Worm (Caenorhabditis elegans) whole organism, young adult: ENCODE results near the gene ZK662.5.
A peak's percentile ranks its signal among the peaks of the same experiment; 100 is the strongest.

Experiments used
- B0261.1 ChIP-seq: sonication (generic microtip); optimal IDR thresholded peaks from 2 replicates; lab custom pipeline; 2016; ENCODE audit warnings: mild to moderate bottlenecking, missing genetic modification characterization, moderate library complexity, missing compliant biosample characterization
- D2030.7 ChIP-seq: fragments of 200-800 bp; sonication (Bioruptor generic); IDR thresholded peaks from 2 replicates; pipeline ENCODE4 v1.3.6; 2022; ENCODE audit warnings: missing genetic modification reagents, missing genetic modification characterization, missing compliant biosample characterization
- F10E7.11 ChIP-seq: sonication (generic microtip); optimal IDR thresholded peaks from 2 replicates; lab custom pipeline; 2017; ENCODE audit warnings: mild to moderate bottlenecking, missing genetic modification characterization, moderate library complexity, missing compliant biosample characterization
- F39B2.1 ChIP-seq: fragments of 200-800 bp; sonication (Bioruptor generic); IDR thresholded peaks from 2 replicates; pipeline ENCODE4 v1.3.6; 2022; ENCODE audit warnings: missing genetic modification reagents, missing genetic modification characterization, missing compliant biosample characterization
- F49E8.2 ChIP-seq: sonication (generic microtip); optimal IDR thresholded peaks from 3 replicates; lab custom pipeline; 2017; ENCODE audit warnings: missing genetic modification characterization, mild to moderate bottlenecking, missing compliant biosample characterization, antibody characterized with exemption, moderate library complexity; ENCODE audit not compliant: insufficient read depth
- F55B11.4 ChIP-seq: sonication (generic microtip); optimal IDR thresholded peaks from 2 replicates; lab custom pipeline; 2016; ENCODE audit warnings: missing compliant biosample characterization, missing genetic modification characterization, borderline replicate concordance; ENCODE audit not compliant: insufficient read depth
- F57A8.1 ChIP-seq: fragments of 200-800 bp; sonication (Bioruptor generic); optimal IDR thresholded peaks from 2 replicates; lab custom pipeline; 2018; ENCODE audit warnings: mild to moderate bottlenecking, missing genetic modification characterization, moderate library complexity, missing compliant biosample characterization
- F57C9.4 ChIP-seq: sonication (generic microtip); optimal IDR thresholded peaks from 2 replicates; lab custom pipeline; 2017; ENCODE audit warnings: mild to moderate bottlenecking, missing genetic modification characterization, missing compliant biosample characterization
- T07F8.4 ChIP-seq: sonication (generic microtip); optimal IDR thresholded peaks from 2 replicates; lab custom pipeline; 2016; ENCODE audit warnings: mild to moderate bottlenecking, missing genetic modification characterization, moderate library complexity, missing compliant biosample characterization
- Y53F4B.3 ChIP-seq: fragments of 200-800 bp; sonication (Bioruptor generic); IDR thresholded peaks from 2 replicates; pipeline ENCODE4 v1.3.6; 2022; ENCODE audit warnings: missing genetic modification reagents, missing genetic modification characterization, missing compliant biosample characterization
- Y53G8AR.9 ChIP-seq: fragments of 200-800 bp; sonication (Bioruptor generic); conservative IDR thresholded peaks from 2 replicates; pipeline ENCODE4 v1.3.6; 2022; ENCODE audit warnings: missing genetic modification reagents, missing genetic modification characterization, missing compliant biosample characterization
- Y56A3A.18 ChIP-seq: fragments of 200-800 bp; sonication (Bioruptor generic); IDR thresholded peaks from 2 replicates; pipeline ENCODE4 v1.3.6; 2022; ENCODE audit warnings: missing genetic modification reagents, missing genetic modification characterization, missing compliant biosample characterization
- Y95B8A.8 ChIP-seq: fragments of 200-800 bp; sonication (Bioruptor generic); IDR thresholded peaks from 2 replicates; pipeline ENCODE4 v1.3.6; 2022; ENCODE audit warnings: missing genetic modification reagents, missing genetic modification characterization, missing compliant biosample characterization
- ZK185.1 ChIP-seq: sonication (generic microtip); optimal IDR thresholded peaks from 2 replicates; lab custom pipeline; 2016; ENCODE audit warnings: mild to moderate bottlenecking, missing genetic modification characterization, missing compliant biosample characterization; ENCODE audit not compliant: poor library complexity, severe bottlenecking
- attf-5 ChIP-seq: fragments of 200-800 bp; sonication (Bioruptor generic); optimal IDR thresholded peaks from 2 replicates; lab custom pipeline; 2018; ENCODE audit warnings: mild to moderate bottlenecking, missing genetic modification characterization, missing compliant biosample characterization
- cebp-1 ChIP-seq, 2 experiments: fragments of 200-800 bp in 1 of 2; sonication (Bioruptor generic) in 1 of 2; sonication (generic microtip) in 1 of 2; IDR thresholded peaks in 1 of 2; optimal IDR thresholded peaks in 1 of 2; 2 replicates each; pipeline versions ENCODE4 v1.3.6 to Lab custom; 2017 to 2022; ENCODE audit warnings: missing compliant biosample characterization in 2 of 2, missing genetic modification characterization in 2 of 2, mild to moderate bottlenecking in 1 of 2, missing genetic modification reagents in 1 of 2, moderate library complexity in 1 of 2
- cebp-2 ChIP-seq: fragments of 200-800 bp; sonication (Bioruptor generic); IDR thresholded peaks from 2 replicates; pipeline ENCODE4 v1.3.6; 2022; ENCODE audit warnings: missing genetic modification characterization, missing compliant biosample characterization
- ceh-27 ChIP-seq: fragments of 200-800 bp; sonication (Bioruptor generic); optimal IDR thresholded peaks from 2 replicates; lab custom pipeline; 2018; ENCODE audit warnings: mild to moderate bottlenecking, missing genetic modification characterization, moderate library complexity, missing compliant biosample characterization
- ceh-58 ChIP-seq: fragments of 200-800 bp; sonication (Bioruptor generic); IDR thresholded peaks from 2 replicates; pipeline ENCODE4 v1.3.6; 2022; ENCODE audit warnings: missing genetic modification characterization, missing compliant biosample characterization
- ceh-79 ChIP-seq: sonication (generic microtip); optimal IDR thresholded peaks from 2 replicates; lab custom pipeline; 2017; ENCODE audit warnings: mild to moderate bottlenecking, missing genetic modification characterization, missing compliant biosample characterization
- chd-7 ChIP-seq: sonication (generic microtip); optimal IDR thresholded peaks from 2 replicates; lab custom pipeline; 2016; ENCODE audit warnings: mild to moderate bottlenecking, missing genetic modification characterization, moderate library complexity, missing compliant biosample characterization
- dpff-1 ChIP-seq: sonication (generic microtip); optimal IDR thresholded peaks from 2 replicates; lab custom pipeline; 2017; ENCODE audit warnings: mild to moderate bottlenecking, missing genetic modification characterization, missing compliant biosample characterization
- efl-1 ChIP-seq: fragments of 150-350 bp; optimal IDR thresholded peaks from 2 replicates; lab custom pipeline; 2014; ENCODE audit warnings: missing biosample characterization, missing genetic modification reagents, missing genetic modification characterization
- egrh-3 ChIP-seq: fragments of 200-800 bp; sonication (Bioruptor generic); IDR thresholded peaks from 2 replicates; pipeline ENCODE4 v1.3.6; 2022; ENCODE audit warnings: missing genetic modification reagents, missing genetic modification characterization, missing compliant biosample characterization
- ets-4 ChIP-seq: fragments of 200-800 bp; sonication (Bioruptor generic); optimal IDR thresholded peaks from 2 replicates; lab custom pipeline; 2018; ENCODE audit warnings: mild to moderate bottlenecking, missing genetic modification characterization, missing compliant biosample characterization
- fkh-3 ChIP-seq: sonication (generic microtip); optimal IDR thresholded peaks from 2 replicates; lab custom pipeline; 2016; ENCODE audit warnings: mild to moderate bottlenecking, missing genetic modification characterization, missing compliant biosample characterization
- hlh-26 ChIP-seq: fragments of 200-800 bp; sonication (Bioruptor generic); conservative IDR thresholded peaks from 2 replicates; pipeline ENCODE4 v1.3.6; 2022; ENCODE audit warnings: missing genetic modification reagents, missing genetic modification characterization, missing compliant biosample characterization
- hmg-20 ChIP-seq: fragments of 200-800 bp; sonication (Bioruptor generic); IDR thresholded peaks from 2 replicates; pipeline ENCODE4 v1.3.6; 2022; ENCODE audit warnings: missing genetic modification reagents, missing genetic modification characterization, missing compliant biosample characterization
- let-607 ChIP-seq, 2 experiments: fragments of 200-800 bp in 1 of 2; sonication (Bioruptor generic) in 1 of 2; sonication (generic microtip) in 1 of 2; optimal IDR thresholded peaks; 2 replicates each; lab custom pipeline; 2016 to 2018; ENCODE audit warnings: mild to moderate bottlenecking in 2 of 2, missing compliant biosample characterization in 2 of 2, missing genetic modification characterization in 2 of 2, moderate library complexity in 2 of 2, missing genotype in 1 of 2
- lin-54 ChIP-seq: fragments of 200-800 bp; sonication (Bioruptor generic); optimal IDR thresholded peaks from 2 replicates; lab custom pipeline; 2018; ENCODE audit warnings: mild to moderate bottlenecking, missing genetic modification characterization, missing compliant biosample characterization
- lsl-1 ChIP-seq: fragments of 200-800 bp; sonication (Bioruptor generic); optimal IDR thresholded peaks from 2 replicates; lab custom pipeline; 2018; ENCODE audit warnings: mild to moderate bottlenecking, missing genetic modification characterization, moderate library complexity, missing compliant biosample characterization
- madf-3 ChIP-seq: fragments of 200-800 bp; sonication (Bioruptor generic); IDR thresholded peaks from 2 replicates; pipeline ENCODE4 v1.3.6; 2022; ENCODE audit warnings: missing genetic modification reagents, missing genetic modification characterization, missing compliant biosample characterization
- madf-6 ChIP-seq: fragments of 200-800 bp; sonication (Bioruptor generic); IDR thresholded peaks from 2 replicates; pipeline ENCODE4 v1.3.6; 2022; ENCODE audit warnings: missing genetic modification reagents, missing genetic modification characterization, missing compliant biosample characterization
- mcd-1 ChIP-seq: fragments of 200-800 bp; sonication (Bioruptor generic); IDR thresholded peaks from 2 replicates; pipeline ENCODE4 v1.3.6; 2022; ENCODE audit warnings: missing genetic modification reagents, missing genetic modification characterization, missing compliant biosample characterization
- mel-28 ChIP-seq: sonication (generic microtip); optimal IDR thresholded peaks from 2 replicates; lab custom pipeline; 2016; ENCODE audit warnings: borderline replicate concordance, mild to moderate bottlenecking, missing genetic modification characterization, missing compliant biosample characterization
- mxl-1 ChIP-seq: sonication (generic microtip); optimal IDR thresholded peaks from 2 replicates; lab custom pipeline; 2016; ENCODE audit warnings: missing genetic modification characterization, missing compliant biosample characterization
- nfya-1 ChIP-seq: sonication (generic microtip); optimal IDR thresholded peaks from 2 replicates; lab custom pipeline; 2017; ENCODE audit warnings: antibody characterized with exemption, missing compliant biosample characterization, missing genetic modification characterization, borderline replicate concordance; ENCODE audit not compliant: insufficient read depth
- nfya-2 ChIP-seq: fragments of 200-800 bp; sonication (Bioruptor generic); IDR thresholded peaks from 2 replicates; pipeline ENCODE4 v1.3.6; 2022; ENCODE audit warnings: missing genetic modification reagents, missing genetic modification characterization, missing compliant biosample characterization
- nhr-120 ChIP-seq: fragments of 200-800 bp; sonication (Bioruptor generic); IDR thresholded peaks from 2 replicates; pipeline ENCODE4 v1.3.6; 2022; ENCODE audit warnings: missing genetic modification characterization, missing compliant biosample characterization
- nhr-27 ChIP-seq: fragments of 200-800 bp; sonication (Bioruptor generic); optimal IDR thresholded peaks from 2 replicates; lab custom pipeline; 2018; ENCODE audit warnings: mild to moderate bottlenecking, missing genetic modification characterization, moderate library complexity, missing compliant biosample characterization
- nhr-90 ChIP-seq: sonication (generic microtip); optimal IDR thresholded peaks from 2 replicates; lab custom pipeline; 2016; ENCODE audit warnings: missing genotype, mild to moderate bottlenecking, missing genetic modification characterization, missing compliant biosample characterization
- rec-8 ChIP-seq, 2 experiments: sonication (generic microtip); optimal IDR thresholded peaks; 2 replicates each; lab custom pipeline; 2016; ENCODE audit warnings: mild to moderate bottlenecking in 2 of 2, missing genetic modification characterization in 2 of 2, missing genetic modification reagents in 2 of 2, missing genotype in 2 of 2, missing biosample characterization in 1 of 2, missing compliant biosample characterization in 1 of 2, moderate library complexity in 1 of 2
- sea-2 ChIP-seq: fragments of 200-800 bp; sonication (Bioruptor generic); IDR thresholded peaks from 2 replicates; pipeline ENCODE4 v1.3.6; 2022; ENCODE audit warnings: missing genetic modification characterization, missing compliant biosample characterization
- zim-3 ChIP-seq: sonication (generic microtip); optimal IDR thresholded peaks from 2 replicates; lab custom pipeline; 2017; ENCODE audit warnings: mild to moderate bottlenecking, missing genetic modification characterization, moderate library complexity, missing compliant biosample characterization
- ztf-18 ChIP-seq: sonication (generic microtip); optimal IDR thresholded peaks from 2 replicates; lab custom pipeline; 2016; ENCODE audit warnings: missing genotype, mild to moderate bottlenecking, missing genetic modification characterization, missing compliant biosample characterization
- ztf-25 ChIP-seq: fragments of 200-800 bp; sonication (Bioruptor generic); IDR thresholded peaks from 2 replicates; pipeline ENCODE4 v1.3.6; 2022; ENCODE audit warnings: missing genetic modification reagents, missing genetic modification characterization, missing compliant biosample characterization
- ztf-26 ChIP-seq: sonication (generic microtip); optimal IDR thresholded peaks from 2 replicates; lab custom pipeline; 2017; ENCODE audit warnings: missing genetic modification characterization, missing compliant biosample characterization

The ZK662.5 gene

DNA sequence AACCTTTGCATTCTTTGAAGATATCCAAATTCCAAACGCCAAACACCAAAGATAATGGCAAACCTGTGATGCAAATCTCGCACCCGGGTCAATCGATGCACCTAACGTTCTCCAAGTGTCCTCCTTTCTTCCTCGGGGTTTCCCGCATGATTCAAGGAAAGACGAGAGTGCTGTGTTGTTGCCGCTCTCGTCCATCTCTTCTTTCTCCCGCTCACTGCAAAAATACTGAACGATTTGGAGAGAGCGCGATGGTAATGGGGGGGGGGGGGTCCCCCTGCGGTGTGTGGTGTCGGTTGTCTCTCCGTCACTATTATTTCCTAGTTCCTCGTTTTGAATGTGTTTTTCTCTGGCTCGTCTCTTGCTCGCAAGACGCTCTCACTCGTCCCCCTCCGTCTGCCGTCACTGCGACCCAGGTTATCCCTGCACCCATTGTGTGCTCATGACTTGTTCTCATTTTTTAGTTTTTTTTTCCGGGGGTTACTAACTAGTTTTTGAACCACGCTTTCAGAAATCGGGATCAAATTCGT, 14.0 kb upstream of the ZK662.5 start (continued):
- TF ChIP-seq F57C9.4 (no peak), F57A8.1 (GFP tag; lab: Kevin White, UChicago) (no peak), Y56A3A.18 (GFP tag; lab: Robert Waterston, UW) (0 out of 2 replicates have a peak, but pooled peaks have one; percentile 50), madf-3 (0 out of 2 replicates have a peak, but pooled peaks have one; percentile 51), nfya-1 (no peak), T07F8.4 (tag; lab: Kevin White, UChicago) (no peak), ceh-79 (no peak), nhr-120 (GFP tag; lab: Robert Waterston, UW) (no peak), dpff-1 (tag; lab: Kevin White, UChicago) (no peak), fkh-3 (tag; lab: Kevin White, UChicago) (no peak), efl-1 (GFP tag; lab: Kevin White, UChicago) (no peak), zim-3 (tag; lab: Kevin White, UChicago) (no peak), hlh-26 (GFP tag; lab: Robert Waterston, UW) (no peak), nhr-27 (tag; lab: Kevin White, UChicago) (no peak), Y53G8AR.9 (0 out of 2 replicates have a peak, but pooled peaks have one; percentile 67), nfya-2 (no peak), hmg-20 (GFP tag; lab: Robert Waterston, UW) (no peak), lin-54 (peak; percentile 4), mxl-1 (tag; lab: Kevin White, UChicago) (no peak), mel-28 (tag; lab: Kevin White, UChicago) (no peak), rec-8 (tag; optimal IDR thresholded peaks at IDR 0.05; lab: Kevin White, UChicago) (no peak), cebp-1 (GFP tag; IDR thresholded peaks at IDR 0.05; lab: Robert Waterston, UW) (no peak), cebp-1 (tag; optimal IDR thresholded peaks at IDR 0.05; lab: Kevin White, UChicago) (peak; percentile 87), egrh-3 (GFP tag; lab: Robert Waterston, UW) (peak; percentile 91), F39B2.1 (no peak), ets-4 (GFP tag; lab: Kevin White, UChicago) (no peak), ceh-58 (no peak), F10E7.11 (tag; lab: Kevin White, UChicago) (no peak), attf-5 (GFP tag; lab: Kevin White, UChicago) (peak; percentile 83), D2030.7 (no peak), nhr-90 (tag; lab: Kevin White, UChicago) (peak; percentile 4), ztf-25 (GFP tag; lab: Robert Waterston, UW) (no peak), ceh-27 (GFP tag; lab: Kevin White, UChicago) (peak; percentile 80), ZK185.1 (peak; percentile 29), madf-6 (GFP tag; lab: Robert Waterston, UW) (peak; percentile 35; the same call in 1 of the 2 replicates), lsl-1 (GFP tag; lab: Kevin White, UChicago) (no peak), ztf-26 (tag; lab: Kevin White, UChicago) (peak; percentile 23), F55B11.4 (tag; lab: Kevin White, UChicago) (no peak), Y95B8A.8 (0 out of 2 replicates have a peak, but pooled peaks have one; percentile 55), sea-2 (GFP tag; lab: Robert Waterston, UW) (no peak), Y53F4B.3 (GFP tag; lab: Robert Waterston, UW) (no peak), cebp-2 (GFP tag; lab: Robert Waterston, UW) (no peak), mcd-1 (GFP tag; lab: Robert Waterston, UW) (peak; percentile 58), ztf-18 (tag; lab: Kevin White, UChicago) (peak; percentile 81), let-607 (tag; optimal IDR thresholded peaks at IDR 0.05; lab: Kevin White, UChicago) (peak in 1 of 2 experiments; percentile 10), B0261.1 (tag; lab: Kevin White, UChicago) (no peak), chd-7 (peak; percentile 89), F49E8.2 (tag; lab: Kevin White, UChicago) (no peak)
